Worm (Caenorhabditis elegans) whole organism, L4 larva: ENCODE results near the gene ZK470.14.

Experiments used
- D1046.2 ChIP-seq: fragments of 200-800 bp; sonication (Bioruptor generic); IDR thresholded peaks from 2 replicates; pipeline ENCODE4 v1.3.6; 2022; ENCODE audit warnings: missing genetic modification characterization, missing compliant biosample characterization
- F10B5.3 ChIP-seq: sonication (generic microtip); optimal IDR thresholded peaks from 2 replicates; lab custom pipeline; 2016; ENCODE audit warnings: mild to moderate bottlenecking, missing genetic modification characterization, missing compliant biosample characterization
- F49E8.2 ChIP-seq: sonication (generic microtip); optimal IDR thresholded peaks from 2 replicates; lab custom pipeline; 2016; ENCODE audit warnings: missing compliant biosample characterization, mild to moderate bottlenecking, missing genetic modification characterization, borderline replicate concordance
- T20F7.1 ChIP-seq: fragments of 200-800 bp; sonication (Bioruptor generic); optimal IDR thresholded peaks from 2 replicates; lab custom pipeline; 2018; ENCODE audit warnings: mild to moderate bottlenecking, missing genetic modification characterization, missing compliant biosample characterization
- Y5F2A.4 ChIP-seq: fragments of 200-800 bp; sonication (Bioruptor generic); optimal IDR thresholded peaks from 2 replicates; lab custom pipeline; 2018; ENCODE audit warnings: mild to moderate bottlenecking, missing genetic modification characterization, missing compliant biosample characterization
- aly-2 ChIP-seq: sonication (generic microtip); optimal IDR thresholded peaks from 2 replicates; lab custom pipeline; 2018; ENCODE audit warnings: missing biosample characterization, missing genetic modification characterization
- ama-1 ChIP-seq: fragments of 150-350 bp; optimal IDR thresholded peaks from 2 replicates; lab custom pipeline; 2014; ENCODE audit warnings: inconsistent platforms, mixed read lengths
- arid-1 ChIP-seq: fragments of 200-800 bp; sonication (Bioruptor generic); conservative IDR thresholded peaks from 2 replicates; pipeline ENCODE4 v1.3.6; 2022; ENCODE audit warnings: missing genetic modification reagents, missing genetic modification characterization, missing compliant biosample characterization
- ceh-20 ChIP-seq: fragments of 200-800 bp; sonication (Bioruptor generic); IDR thresholded peaks from 2 replicates; pipeline ENCODE4 v1.3.6; 2022; ENCODE audit warnings: missing genetic modification reagents, missing genetic modification characterization, missing compliant biosample characterization
- ceh-44 ChIP-seq: fragments of 200-800 bp; sonication (Bioruptor generic); IDR thresholded peaks from 2 replicates; pipeline ENCODE4 v1.3.6; 2022; ENCODE audit warnings: missing genetic modification reagents, missing genetic modification characterization, missing compliant biosample characterization
- cey-2 ChIP-seq: sonication (generic microtip); optimal IDR thresholded peaks from 3 replicates; lab custom pipeline; 2017; ENCODE audit warnings: missing genetic modification characterization, mild to moderate bottlenecking, missing compliant biosample characterization, antibody characterized with exemption, borderline replicate concordance; ENCODE audit not compliant: insufficient read depth
- daf-12 ChIP-seq: fragments of 150-350 bp; optimal IDR thresholded peaks from 2 replicates; lab custom pipeline; 2014; ENCODE audit warnings: missing biosample characterization, missing genetic modification reagents, missing genetic modification characterization
- daf-19 ChIP-seq: fragments of 200-800 bp; sonication (Bioruptor generic); conservative IDR thresholded peaks from 2 replicates; pipeline ENCODE4 v1.3.6; 2022; ENCODE audit warnings: missing genetic modification characterization, missing compliant biosample characterization
- dmd-9 ChIP-seq: fragments of 200-800 bp; sonication (Bioruptor generic); IDR thresholded peaks from 2 replicates; pipeline ENCODE4 v1.3.6; 2022; ENCODE audit warnings: missing genetic modification reagents, missing genetic modification characterization, missing compliant biosample characterization
- duxl-1 ChIP-seq: sonication (generic microtip); optimal IDR thresholded peaks from 2 replicates; lab custom pipeline; 2016; ENCODE audit warnings: mild to moderate bottlenecking, missing genetic modification characterization, moderate library complexity, missing compliant biosample characterization; ENCODE audit not compliant: poor library complexity
- fkh-10 ChIP-seq: fragments of 150-350 bp; optimal IDR thresholded peaks from 2 replicates; lab custom pipeline; 2014; ENCODE audit warnings: missing biosample characterization, missing genetic modification reagents, missing genetic modification characterization
- gei-8 ChIP-seq: fragments of 200-800 bp; sonication (Bioruptor generic); optimal IDR thresholded peaks from 2 replicates; lab custom pipeline; 2018; ENCODE audit warnings: mild to moderate bottlenecking, missing genetic modification characterization, missing compliant biosample characterization
- hif-1 ChIP-seq, 2 experiments: sonication (generic microtip); optimal IDR thresholded peaks; 2 replicates each; lab custom pipeline; 2016 to 2017; ENCODE audit warnings: missing compliant biosample characterization in 2 of 2, missing genetic modification characterization in 2 of 2, missing genetic modification reagents in 2 of 2, missing genotype in 2 of 2, mild to moderate bottlenecking in 1 of 2
- hlh-30 ChIP-seq: sonication (generic microtip); optimal IDR thresholded peaks from 2 replicates; lab custom pipeline; 2017; ENCODE audit warnings: antibody characterized with exemption, mild to moderate bottlenecking, missing genetic modification characterization, missing compliant biosample characterization; ENCODE audit not compliant: insufficient read depth
- jun-1 ChIP-seq: fragments of 150-350 bp; optimal IDR thresholded peaks from 2 replicates; lab custom pipeline; 2014; ENCODE audit warnings: missing biosample characterization, missing genetic modification reagents, missing genetic modification characterization
- lin-15B ChIP-seq: fragments of 150-350 bp; sonication (generic microtip); optimal IDR thresholded peaks from 3 replicates; lab custom pipeline; 2014; ENCODE audit warnings: missing biosample characterization, missing genetic modification characterization
- lin-38 ChIP-seq: fragments of 200-800 bp; sonication (Bioruptor generic); IDR thresholded peaks from 2 replicates; pipeline ENCODE4 v1.3.6; 2022; ENCODE audit warnings: missing genetic modification reagents, missing genetic modification characterization, missing compliant biosample characterization
- lin-39 ChIP-seq: fragments of 150-350 bp; optimal IDR thresholded peaks from 2 replicates; lab custom pipeline; 2014; ENCODE audit warnings: missing biosample characterization, missing genetic modification reagents, missing genetic modification characterization
- madf-9 ChIP-seq: fragments of 200-800 bp; sonication (Bioruptor generic); conservative IDR thresholded peaks from 2 replicates; pipeline ENCODE4 v1.3.6; 2022; ENCODE audit warnings: missing genetic modification reagents, missing genetic modification characterization, missing compliant biosample characterization
- mes-2 ChIP-seq: sonication (generic microtip); optimal IDR thresholded peaks from 2 replicates; lab custom pipeline; 2016; ENCODE audit warnings: missing genotype, mild to moderate bottlenecking, missing genetic modification characterization, missing compliant biosample characterization; ENCODE audit not compliant: poor library complexity, severe bottlenecking
- nhr-111 ChIP-seq: fragments of 200-800 bp; sonication (Bioruptor generic); optimal IDR thresholded peaks from 2 replicates; lab custom pipeline; 2018; ENCODE audit warnings: mild to moderate bottlenecking, missing genetic modification characterization, missing compliant biosample characterization
- nhr-237 ChIP-seq: sonication (generic microtip); optimal IDR thresholded peaks from 2 replicates; lab custom pipeline; 2017; ENCODE audit warnings: missing biosample characterization, missing genetic modification characterization
- nhr-28 ChIP-seq: fragments of 150-350 bp; optimal IDR thresholded peaks from 2 replicates; lab custom pipeline; 2014; ENCODE audit warnings: missing biosample characterization, missing genetic modification characterization
- nhr-42 ChIP-seq: fragments of 200-800 bp; sonication (Bioruptor generic); IDR thresholded peaks from 2 replicates; pipeline ENCODE4 v1.3.6; 2022; ENCODE audit warnings: missing genetic modification characterization, missing compliant biosample characterization
- nhr-6 ChIP-seq: fragments of 150-350 bp; optimal IDR thresholded peaks from 2 replicates; lab custom pipeline; 2014; ENCODE audit warnings: missing biosample characterization, missing genetic modification characterization
- nhr-77 ChIP-seq: fragments of 150-350 bp; optimal IDR thresholded peaks from 2 replicates; lab custom pipeline; 2014; ENCODE audit warnings: missing biosample characterization, missing genetic modification characterization
- pha-4 ChIP-seq, 2 experiments: fragments of 150-350 bp in 1 of 2; fragments of 200-800 bp in 1 of 2; sonication (Bioruptor generic) in 1 of 2; IDR thresholded peaks in 1 of 2; optimal IDR thresholded peaks in 1 of 2; 2 replicates each; pipeline versions ENCODE4 v1.3.6 to Lab custom; 2014 to 2022; ENCODE audit warnings: missing genetic modification characterization in 2 of 2, missing genetic modification reagents in 2 of 2, missing biosample characterization in 1 of 2, missing compliant biosample characterization in 1 of 2
- php-3 ChIP-seq: fragments of 200-800 bp; sonication (Bioruptor generic); IDR thresholded peaks from 2 replicates; pipeline ENCODE4 v1.3.6; 2022; ENCODE audit warnings: missing genetic modification reagents, missing genetic modification characterization, missing compliant biosample characterization
- rbr-2 ChIP-seq: sonication (generic microtip); optimal IDR thresholded peaks from 2 replicates; lab custom pipeline; 2016; ENCODE audit warnings: missing genotype, missing genetic modification characterization, missing compliant biosample characterization
- sdz-12 ChIP-seq: fragments of 200-800 bp; sonication (Bioruptor generic); optimal IDR thresholded peaks from 2 replicates; lab custom pipeline; 2018; ENCODE audit warnings: mild to moderate bottlenecking, missing genetic modification characterization, missing compliant biosample characterization
- set-16 ChIP-seq: fragments of 200-800 bp; sonication (Bioruptor generic); IDR thresholded peaks from 2 replicates; pipeline ENCODE4 v1.3.6; 2022; ENCODE audit warnings: missing genetic modification reagents, missing genetic modification characterization, missing compliant biosample characterization
- snpc-1.2 ChIP-seq: fragments of 200-800 bp; sonication (Bioruptor generic); IDR thresholded peaks from 2 replicates; pipeline ENCODE4 v1.3.6; 2022; ENCODE audit warnings: missing genetic modification reagents, missing genetic modification characterization, missing compliant biosample characterization
- snpc-4 ChIP-seq: fragments of 150-350 bp; optimal IDR thresholded peaks from 2 replicates; lab custom pipeline; 2014; ENCODE audit warnings: missing biosample characterization, missing genetic modification characterization
- spr-1 ChIP-seq: sonication (generic microtip); optimal IDR thresholded peaks from 2 replicates; lab custom pipeline; 2016; ENCODE audit warnings: mild to moderate bottlenecking, missing genetic modification characterization, missing compliant biosample characterization
- spr-3 ChIP-seq: fragments of 200-800 bp; sonication (Bioruptor generic); optimal IDR thresholded peaks from 2 replicates; lab custom pipeline; 2018; ENCODE audit warnings: mild to moderate bottlenecking, missing genetic modification characterization, missing compliant biosample characterization
- tra-1 ChIP-seq: fragments of 200-800 bp; sonication (Bioruptor generic); IDR thresholded peaks from 2 replicates; pipeline ENCODE4 v1.3.6; 2022; ENCODE audit warnings: missing genetic modification reagents, missing genetic modification characterization, missing compliant biosample characterization
- zfp-2 ChIP-seq: sonication (generic microtip); optimal IDR thresholded peaks from 2 replicates; lab custom pipeline; 2016; ENCODE audit warnings: mild to moderate bottlenecking, missing genetic modification characterization, missing compliant biosample characterization
- zfp-3 ChIP-seq: fragments of 200-800 bp; sonication (Bioruptor generic); conservative IDR thresholded peaks from 2 replicates; pipeline ENCODE4 v1.3.6; 2022; ENCODE audit warnings: missing genetic modification reagents, missing genetic modification characterization, missing compliant biosample characterization
- zip-11 ChIP-seq: fragments of 200-800 bp; sonication (Bioruptor generic); IDR thresholded peaks from 2 replicates; pipeline ENCODE4 v1.3.6; 2022; ENCODE audit warnings: missing genetic modification characterization, missing compliant biosample characterization
- ztf-11 ChIP-seq: fragments of 150-350 bp; optimal IDR thresholded peaks from 2 replicates; lab custom pipeline; 2014; ENCODE audit warnings: missing biosample characterization, missing genetic modification characterization
- ztf-7 ChIP-seq: fragments of 150-350 bp; optimal IDR thresholded peaks from 2 replicates; lab custom pipeline; 2014; ENCODE audit warnings: missing biosample characterization, missing genetic modification characterization

ZK470.14 gene

DNA sequence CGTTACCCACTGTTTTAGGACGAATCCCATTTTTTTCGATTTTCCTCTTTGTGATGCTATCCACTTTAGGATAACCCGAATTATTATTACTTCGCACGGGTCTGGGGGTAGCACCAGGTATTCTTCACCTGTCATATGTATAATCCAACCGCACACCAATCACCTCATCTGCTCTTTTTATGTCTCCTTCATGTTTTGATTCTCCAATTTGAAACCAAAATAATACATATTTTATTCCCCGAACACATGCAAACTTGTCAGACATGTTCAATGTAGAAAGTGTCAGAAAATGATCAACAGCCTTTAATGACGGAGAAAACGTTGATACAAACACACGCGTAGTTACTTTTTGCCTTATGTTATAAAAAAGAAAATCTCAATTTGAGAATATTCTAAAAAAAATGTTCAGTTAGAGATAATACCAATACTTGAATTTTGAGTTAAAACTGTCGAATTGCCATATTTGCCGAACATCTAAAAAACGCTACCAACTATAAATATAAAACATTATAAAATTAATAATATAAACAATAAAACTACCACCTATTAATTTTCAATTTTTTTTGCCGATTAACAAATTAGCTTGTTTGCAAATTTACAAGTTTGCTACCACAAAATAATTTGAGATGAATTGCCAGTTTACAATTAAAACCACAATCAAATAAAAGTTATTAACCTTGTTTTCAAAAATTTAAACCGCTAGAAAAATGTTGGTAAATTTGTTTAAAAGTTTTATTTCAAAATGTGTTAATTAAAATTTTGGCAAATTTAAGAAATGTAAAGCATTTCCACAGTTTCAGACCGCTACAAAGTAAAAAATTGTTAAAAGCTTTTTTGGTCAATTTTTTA, 19.4 kb upstream of the ZK470.14 start (continued):
- peak; percentile 25; the same call in 1 of the 2 replicates for TF ChIP-seq tra-1 (GFP tag; lab: Robert Waterston, UW)
- no peak for TF ChIP-seq lin-39 (tag; lab: Kevin White, UChicago)
- TF ChIP-seq sdz-12 = no peak
- TF ChIP-seq lin-38 = no peak; the same call in 1 of the 2 replicates
- TF ChIP-seq cey-2 (tag; lab: Kevin White, UChicago) = no peak
- no peak for TF ChIP-seq F49E8.2 (tag; lab: Kevin White, UChicago)
- TF ChIP-seq rbr-2 (tag; lab: Kevin White, UChicago) = no peak
- TF ChIP-seq nhr-6 (tag; lab: Kevin White, UChicago) = no peak
- no peak for TF ChIP-seq jun-1
- TF ChIP-seq hif-1 (tag; optimal IDR thresholded peaks at IDR 0.05; lab: Kevin White, UChicago) = peak in 1 of 2 experiments; percentile 0
- no peak for TF ChIP-seq daf-19 (GFP tag; lab: Robert Waterston, UW)
- no peak for TF ChIP-seq zip-11
- no peak for TF ChIP-seq fkh-10
- TF ChIP-seq arid-1 (GFP tag; lab: Robert Waterston, UW) = 0 out of 2 replicates have a peak, but pooled peaks have one; percentile 53
- TF ChIP-seq nhr-237 = no peak
- no peak for TF ChIP-seq Y5F2A.4
- TF ChIP-seq dmd-9 = 0 out of 2 replicates have a peak, but pooled peaks have one; percentile 4
- peak; percentile 46; the same call in 1 of the 2 replicates for TF ChIP-seq ceh-20 (GFP tag; lab: Robert Waterston, UW)
- TF ChIP-seq F10B5.3 (tag; lab: Kevin White, UChicago) = no peak
- TF ChIP-seq mes-2 (tag; lab: Kevin White, UChicago) = no peak
- TF ChIP-seq zfp-2 (tag; lab: Kevin White, UChicago) = no peak
- no peak for TF ChIP-seq set-16
- no peak for TF ChIP-seq nhr-77 (tag; lab: Kevin White, UChicago)
- TF ChIP-seq lin-15B = no peak
- no peak for TF ChIP-seq gei-8 (GFP tag; lab: Kevin White, UChicago)
- TF ChIP-seq T20F7.1 (GFP tag; lab: Kevin White, UChicago) = peak; percentile 30
- TF ChIP-seq pha-4 (GFP tag; IDR thresholded peaks at IDR 0.05; lab: Robert Waterston, UW) = peak; percentile 46; the same call in 1 of the 2 replicates
- no peak for TF ChIP-seq pha-4 (tag; optimal IDR thresholded peaks at IDR 0.05; lab: Kevin White, UChicago)
- no peak for TF ChIP-seq spr-1
- no peak for TF ChIP-seq ama-1
- TF ChIP-seq zfp-3 = peak; percentile 82
- TF ChIP-seq nhr-28 (tag; lab: Kevin White, UChicago) = no peak
- TF ChIP-seq, all 104 proteins: peak for 38

DNA sequence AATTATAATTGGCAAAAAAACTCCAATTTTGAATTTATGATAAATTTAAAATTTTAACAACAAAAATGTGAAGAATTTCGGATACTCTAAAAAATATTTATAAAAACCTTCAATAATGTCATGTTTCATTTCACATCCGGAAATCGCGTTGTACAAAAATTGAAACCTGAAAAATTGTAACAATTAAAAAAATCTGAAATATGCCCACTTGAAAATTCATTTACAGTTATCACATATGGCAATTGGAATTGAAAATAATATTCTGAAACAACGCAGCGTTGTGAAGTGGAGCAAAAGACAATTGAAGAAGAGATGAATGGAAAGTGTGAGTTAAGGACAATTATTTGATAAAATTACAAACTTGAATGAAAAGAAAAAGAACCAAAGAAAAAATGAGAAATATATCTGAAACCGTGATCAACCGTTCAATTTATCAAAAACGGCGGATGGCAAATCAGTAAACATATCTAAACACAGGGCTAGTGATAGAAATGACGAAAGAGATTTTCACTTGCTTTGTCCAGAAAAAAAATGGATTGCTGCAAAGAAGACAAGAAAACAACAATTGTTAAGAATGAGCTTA, 18.7 kb upstream of the ZK470.14 start:
- TF ChIP-seq nhr-42 (GFP tag; lab: Robert Waterston, UW) = no peak
- TF ChIP-seq nhr-28 (tag; lab: Kevin White, UChicago) = no peak
- TF ChIP-seq zip-11 = no peak
- no peak for TF ChIP-seq nhr-111 (GFP tag; lab: Kevin White, UChicago)
- TF ChIP-seq snpc-1.2 (GFP tag; lab: Robert Waterston, UW) = 0 out of 2 replicates have a peak, but pooled peaks have one; percentile 6
- peak; percentile 23; the same call in 1 of the 2 replicates for TF ChIP-seq zfp-3
- no peak for TF ChIP-seq ztf-7
- TF ChIP-seq ztf-11 (tag; lab: Kevin White, UChicago) = no peak
- TF ChIP-seq hlh-30 (tag; lab: Kevin White, UChicago) = no peak
- TF ChIP-seq zfp-2 (tag; lab: Kevin White, UChicago) = no peak
- TF ChIP-seq tra-1 (GFP tag; lab: Robert Waterston, UW) = no peak
- TF ChIP-seq aly-2 (tag; lab: Kevin White, UChicago) = no peak
- no peak for TF ChIP-seq daf-12 (tag; lab: Kevin White, UChicago)
- no peak for TF ChIP-seq cey-2 (tag; lab: Kevin White, UChicago)
- no peak for TF ChIP-seq ceh-20 (GFP tag; lab: Robert Waterston, UW)
- no peak for TF ChIP-seq spr-3
- no peak for TF ChIP-seq D1046.2 (GFP tag; lab: Robert Waterston, UW)
- no peak for TF ChIP-seq duxl-1
- no peak for TF ChIP-seq ceh-44 (GFP tag; lab: Robert Waterston, UW)
- TF ChIP-seq F10B5.3 (tag; lab: Kevin White, UChicago) = no peak
- TF ChIP-seq php-3 (GFP tag; lab: Robert Waterston, UW) = no peak
- no peak for TF ChIP-seq madf-9 (GFP tag; lab: Robert Waterston, UW)
- TF ChIP-seq snpc-4 (tag; lab: Kevin White, UChicago) = no peak
